Worm (Caenorhabditis elegans) whole organism, L4/young adult: ENCODE results near the gene F59G1.8.

Experiments
- W03F9.2 ChIP-seq: fragments of 150-350 bp; optimal IDR thresholded peaks from 2 replicates; lab custom pipeline; 2014; ENCODE audit warnings: missing biosample characterization, missing genetic modification characterization
- dao-5 ChIP-seq: sonication (generic microtip); optimal IDR thresholded peaks from 2 replicates; lab custom pipeline; 2016; ENCODE audit warnings: missing genotype, missing genetic modification characterization, moderate library complexity, missing compliant biosample characterization
- him-1 ChIP-seq: sonication (generic microtip); optimal IDR thresholded peaks from 2 replicates; lab custom pipeline; 2016; ENCODE audit warnings: missing genotype, missing genetic modification reagents, missing genetic modification characterization, missing compliant biosample characterization

DNA sequence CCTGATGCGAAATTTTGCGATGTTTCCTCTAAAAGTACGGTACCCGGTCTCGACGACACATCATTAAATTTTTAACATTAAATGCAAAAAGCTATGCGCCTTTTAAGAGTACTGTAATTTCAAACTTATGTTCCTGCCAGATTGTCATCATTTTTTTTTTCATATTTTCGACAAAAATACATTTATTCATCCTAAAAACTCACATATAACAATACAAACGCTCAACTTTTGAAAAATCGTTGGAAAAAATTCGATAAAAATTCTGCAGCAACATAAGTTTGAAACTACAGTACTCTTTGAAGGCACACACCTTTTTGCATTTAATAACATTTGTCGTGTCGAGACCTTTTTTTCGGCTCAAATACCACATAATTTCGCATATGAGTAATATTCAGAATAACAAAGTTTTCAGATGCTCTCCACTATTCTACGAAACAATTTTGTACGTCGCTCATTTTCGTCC, 10.7 kb downstream of the F59G1.8 start, which contains the start of gene frh-1:
- TF ChIP-seq him-1 (tag; lab: Kevin White, UChicago) (no peak), dao-5 (no peak), W03F9.2 (no peak)
